Worm (Caenorhabditis elegans): ENCODE measurements around the gene C34C12.1.

DNA sequence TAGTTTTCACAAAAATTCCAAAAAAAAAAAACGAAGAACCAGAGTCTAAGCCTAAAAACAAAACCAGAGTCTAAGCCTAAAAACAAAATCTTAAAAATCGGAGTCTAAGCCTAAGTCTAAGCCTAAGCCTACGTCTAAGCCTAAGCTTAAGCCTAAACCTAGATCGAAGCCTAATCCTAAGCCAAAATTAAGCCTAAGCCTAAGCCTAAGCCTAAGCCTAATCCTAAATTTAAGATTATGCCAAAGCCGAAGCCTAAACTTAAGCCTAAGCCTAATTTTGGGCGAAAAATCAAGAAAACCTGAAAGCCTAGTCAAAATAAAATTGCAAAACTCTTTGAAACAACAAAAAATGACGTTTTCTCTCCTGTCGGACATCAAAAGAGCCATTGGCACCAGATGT is 23.2 kb downstream of the C34C12.1 start:
- TF ChIP-seq madf-2 (tag; optimal IDR thresholded peaks at IDR 0.05) (no peak), fkh-10 (GFP tag; optimal IDR thresholded peaks at IDR 0.05) (no peak)

All from whole organism, late embryonic.